Worm (Caenorhabditis elegans): Measurements from ENCODE around the gene F19G12.11.
A peak's percentile ranks its signal among the peaks of the same experiment; 100 is the strongest.

The F19G12.11 gene

ce11 chrX:1456350-1457080 is 30.2 kb upstream of the F19G12.11 start (continued):
- TF ChIP-seq nhr-6 (tag; optimal IDR thresholded peaks at IDR 0.05) (peak; percentile 32), nhr-12 (tag; optimal IDR thresholded peaks at IDR 0.05) (no peak), nhr-23 (tag; optimal IDR thresholded peaks at IDR 0.05) (no peak), nhr-129 (tag; optimal IDR thresholded peaks at IDR 0.05) (peak; percentile 87), gmeb-1 (tag; optimal IDR thresholded peaks at IDR 0.05) (peak; percentile 8), nhr-77 (tag; optimal IDR thresholded peaks at IDR 0.05) (no peak)

ce11 chrX:1454385-1454784 is 28.1 kb upstream of the F19G12.11 start:
- TF ChIP-seq ceh-16 (tag; optimal IDR thresholded peaks at IDR 0.05) (peak; percentile 77), nhr-129 (tag; optimal IDR thresholded peaks at IDR 0.05) (peak; percentile 100), mab-5 (tag; optimal IDR thresholded peaks at IDR 0.05) (peak; percentile 61), ama-1 (optimal IDR thresholded peaks at IDR 0.05) (no peak), crh-2 (tag; optimal IDR thresholded peaks at IDR 0.05) (peak; percentile 91), sem-4 (tag; optimal IDR thresholded peaks at IDR 0.05) (peak; percentile 54), nhr-23 (tag; optimal IDR thresholded peaks at IDR 0.05) (no peak), lin-13 (GFP tag; optimal IDR thresholded peaks at IDR 0.05) (peak; percentile 83), nhr-10 (tag; optimal IDR thresholded peaks at IDR 0.05) (no peak), alr-1 (tag; optimal IDR thresholded peaks at IDR 0.05) (no peak), nhr-11 (tag; optimal IDR thresholded peaks at IDR 0.05) (no peak), ZK546.5 (tag; optimal IDR thresholded peaks at IDR 0.05) (no peak), R02D3.7 (tag; optimal IDR thresholded peaks at IDR 0.05) (no peak), nhr-6 (tag; optimal IDR thresholded peaks at IDR 0.05) (peak; percentile 80), fos-1 (tag; optimal IDR thresholded peaks at IDR 0.05) (peak; percentile 100), sma-3 (GFP tag; optimal IDR thresholded peaks at IDR 0.05) (peak; percentile 94), lin-39 (tag; optimal IDR thresholded peaks at IDR 0.05) (no peak), mdl-1 (tag; optimal IDR thresholded peaks at IDR 0.05) (peak; percentile 75 to 82), lsy-2 (tag; optimal IDR thresholded peaks at IDR 0.05) (peak; percentile 70 to 79), F13H6.1 (tag; optimal IDR thresholded peaks at IDR 0.05) (peak; percentile 96), nhr-25 (tag; optimal IDR thresholded peaks at IDR 0.05) (peak; percentile 89), C34F6.9 (tag; optimal IDR thresholded peaks at IDR 0.05) (peak; percentile 83), elt-1 (tag; optimal IDR thresholded peaks at IDR 0.05) (no peak), ztf-1 (GFP tag; conservative IDR thresholded peaks at IDR 0.05) (no peak), nhr-237 (tag; optimal IDR thresholded peaks at IDR 0.05) (no peak), gmeb-1 (tag; optimal IDR thresholded peaks at IDR 0.05) (peak; percentile 67), elt-3 (tag; optimal IDR thresholded peaks at IDR 0.05) (no peak), unc-55 (GFP tag; optimal IDR thresholded peaks at IDR 0.05) (peak; percentile 76), nhr-21 (tag; optimal IDR thresholded peaks at IDR 0.05) (peak; percentile 89), Y55F3AM.14 (GFP tag; optimal IDR thresholded peaks at IDR 0.05) (peak; percentile 68), unc-62 (GFP tag; optimal IDR thresholded peaks at IDR 0.05) (peak; percentile 59), dmd-4 (tag; optimal IDR thresholded peaks at IDR 0.05) (no peak), ztf-11 (tag; optimal IDR thresholded peaks at IDR 0.05) (no peak), zag-1 (tag; optimal IDR thresholded peaks at IDR 0.05) (peak; percentile 82), nhr-12 (tag; optimal IDR thresholded peaks at IDR 0.05) (no peak), skn-1 (tag; optimal IDR thresholded peaks at IDR 0.05) (peak; percentile 75), blmp-1 (tag; optimal IDR thresholded peaks at IDR 0.05; ENCODE audit: insufficient read depth) (peak; percentile 81), nhr-77 (tag; optimal IDR thresholded peaks at IDR 0.05) (peak; percentile 12), egl-27 (tag; optimal IDR thresholded peaks at IDR 0.05) (peak; percentile 68), sma-9 (GFP tag; optimal IDR thresholded peaks at IDR 0.05) (peak; percentile 93), sma-9 (tag; optimal IDR thresholded peaks at IDR 0.05) (no peak), aly-2 (tag; optimal IDR thresholded peaks at IDR 0.05) (no peak), ztf-4 (tag; optimal IDR thresholded peaks at IDR 0.05) (peak; percentile 84), unc-39 (tag; optimal IDR thresholded peaks at IDR 0.05) (peak; percentile 22), peb-1 (tag; optimal IDR thresholded peaks at IDR 0.05) (no peak), ceh-82 (tag; optimal IDR thresholded peaks at IDR 0.05) (peak; percentile 85), mbf-1 (tag; optimal IDR thresholded peaks at IDR 0.05) (no peak), lin-11 (tag; optimal IDR thresholded peaks at IDR 0.05) (peak; percentile 79), snpc-4 (tag; optimal IDR thresholded peaks at IDR 0.05) (peak; percentile 22)

Measured in whole organism, L2 larva.